Worm (Caenorhabditis elegans) whole organism, late embryonic: ENCODE results near the gene faah-6.
A peak's percentile ranks its signal among the peaks of the same experiment; 100 is the strongest.

Source experiments
- T23F11.4 ChIP-seq: fragments of 200-800 bp; sonication (Bioruptor generic); optimal IDR thresholded peaks from 2 replicates; lab custom pipeline; 2018; ENCODE audit warnings: mild to moderate bottlenecking, missing genetic modification characterization, missing compliant biosample characterization
- ahr-1 ChIP-seq: sonication (generic microtip); optimal IDR thresholded peaks from 2 replicates; lab custom pipeline; 2016; ENCODE audit warnings: missing genetic modification characterization, missing compliant biosample characterization
- ceh-14 ChIP-seq: sonication (generic microtip); optimal IDR thresholded peaks from 2 replicates; lab custom pipeline; 2016; ENCODE audit warnings: missing genotype, missing genetic modification characterization, missing compliant biosample characterization
- ceh-18 ChIP-seq: sonication (generic microtip); optimal IDR thresholded peaks from 2 replicates; lab custom pipeline; 2016; ENCODE audit warnings: missing genetic modification characterization, missing compliant biosample characterization
- ceh-19 ChIP-seq: fragments of 200-800 bp; sonication (Bioruptor generic); optimal IDR thresholded peaks from 2 replicates; lab custom pipeline; 2018; ENCODE audit warnings: mild to moderate bottlenecking, missing genetic modification characterization, missing compliant biosample characterization
- ceh-24 ChIP-seq: sonication (generic microtip); optimal IDR thresholded peaks from 2 replicates; lab custom pipeline; 2016; ENCODE audit warnings: mild to moderate bottlenecking, missing genetic modification characterization, missing compliant biosample characterization
- ceh-34 ChIP-seq: sonication (generic microtip); optimal IDR thresholded peaks from 2 replicates; lab custom pipeline; 2016; ENCODE audit warnings: mild to moderate bottlenecking, missing genetic modification characterization, missing compliant biosample characterization
- ceh-48 ChIP-seq: sonication (generic microtip); optimal IDR thresholded peaks from 2 replicates; lab custom pipeline; 2016; ENCODE audit warnings: missing genetic modification characterization, inconsistent platforms, missing compliant biosample characterization
- ceh-6 ChIP-seq: fragments of 200-800 bp; sonication (Bioruptor generic); optimal IDR thresholded peaks from 2 replicates; lab custom pipeline; 2018; ENCODE audit warnings: mild to moderate bottlenecking, missing genetic modification characterization, missing compliant biosample characterization
- ceh-9 ChIP-seq: sonication (generic microtip); optimal IDR thresholded peaks from 2 replicates; lab custom pipeline; 2016; ENCODE audit warnings: mild to moderate bottlenecking, missing genetic modification characterization, inconsistent platforms, missing compliant biosample characterization
- dmd-4 ChIP-seq: sonication (generic microtip); optimal IDR thresholded peaks from 2 replicates; lab custom pipeline; 2016; ENCODE audit warnings: borderline replicate concordance, missing genetic modification characterization, missing compliant biosample characterization
- dve-1 ChIP-seq: sonication (generic microtip); optimal IDR thresholded peaks from 2 replicates; lab custom pipeline; 2017; ENCODE audit warnings: antibody characterized with exemption, mild to moderate bottlenecking, missing genetic modification characterization, missing compliant biosample characterization
- elt-4 ChIP-seq: sonication (generic microtip); optimal IDR thresholded peaks from 2 replicates; lab custom pipeline; 2016; ENCODE audit warnings: missing genetic modification characterization, missing compliant biosample characterization
- fkh-10 ChIP-seq: fragments of 150-350 bp; optimal IDR thresholded peaks from 2 replicates; lab custom pipeline; 2014; ENCODE audit warnings: missing biosample characterization, missing genetic modification reagents, missing genetic modification characterization
- fkh-6 ChIP-seq: sonication (generic microtip); optimal IDR thresholded peaks from 2 replicates; lab custom pipeline; 2016; ENCODE audit warnings: missing genetic modification characterization, missing compliant biosample characterization
- gmeb-2 ChIP-seq: sonication (generic microtip); optimal IDR thresholded peaks from 2 replicates; lab custom pipeline; 2016; ENCODE audit warnings: missing genetic modification characterization, inconsistent platforms, missing compliant biosample characterization
- hlh-13 ChIP-seq: fragments of 200-800 bp; sonication (Bioruptor generic); optimal IDR thresholded peaks from 2 replicates; lab custom pipeline; 2018; ENCODE audit warnings: mild to moderate bottlenecking, missing genetic modification characterization, missing compliant biosample characterization
- hlh-30 ChIP-seq: sonication (generic microtip); optimal IDR thresholded peaks from 2 replicates; lab custom pipeline; 2017; ENCODE audit warnings: antibody characterized with exemption, missing genetic modification characterization, missing compliant biosample characterization; ENCODE audit not compliant: insufficient read depth
- hlh-6 ChIP-seq: sonication (generic microtip); optimal IDR thresholded peaks from 2 replicates; lab custom pipeline; 2016; ENCODE audit warnings: missing genotype, missing genetic modification characterization, missing compliant biosample characterization
- hlh-8 ChIP-seq: sonication (generic microtip); optimal IDR thresholded peaks from 2 replicates; lab custom pipeline; 2016; ENCODE audit warnings: missing genotype, missing genetic modification characterization, missing compliant biosample characterization
- nfya-1 ChIP-seq: sonication (generic microtip); optimal IDR thresholded peaks from 2 replicates; lab custom pipeline; 2017; ENCODE audit warnings: missing genetic modification characterization, mild to moderate bottlenecking, missing compliant biosample characterization, antibody characterized with exemption, moderate library complexity
- nhr-232 ChIP-seq: sonication (generic microtip); optimal IDR thresholded peaks from 2 replicates; lab custom pipeline; 2016; ENCODE audit warnings: missing genetic modification characterization, missing compliant biosample characterization
- pat-9 ChIP-seq: fragments of 200-800 bp; sonication (Bioruptor generic); optimal IDR thresholded peaks from 2 replicates; lab custom pipeline; 2018; ENCODE audit warnings: mild to moderate bottlenecking, missing genetic modification characterization, moderate library complexity, missing compliant biosample characterization
- pax-1 ChIP-seq: fragments of 150-350 bp; optimal IDR thresholded peaks from 2 replicates; lab custom pipeline; 2014; ENCODE audit warnings: missing biosample characterization, missing genetic modification characterization
- pqm-1 ChIP-seq: sonication (generic microtip); optimal IDR thresholded peaks from 2 replicates; lab custom pipeline; 2016; ENCODE audit warnings: missing genetic modification characterization, missing compliant biosample characterization
- pros-1 ChIP-seq: fragments of 150-350 bp; optimal IDR thresholded peaks from 2 replicates; lab custom pipeline; 2014; ENCODE audit warnings: missing biosample characterization, missing genetic modification reagents, missing genetic modification characterization
- sox-4 ChIP-seq: sonication (generic microtip); optimal IDR thresholded peaks from 2 replicates; lab custom pipeline; 2017; ENCODE audit warnings: mild to moderate bottlenecking, missing genetic modification characterization, inconsistent platforms, missing compliant biosample characterization
- tbx-7 ChIP-seq: sonication (generic microtip); optimal IDR thresholded peaks from 2 replicates; lab custom pipeline; 2016; ENCODE audit warnings: missing genotype, missing genetic modification characterization, missing compliant biosample characterization
- ttx-3 ChIP-seq: sonication (generic microtip); optimal IDR thresholded peaks from 2 replicates; lab custom pipeline; 2016; ENCODE audit warnings: missing genetic modification reagents, missing genetic modification characterization, missing compliant biosample characterization
- unc-3 ChIP-seq, 2 experiments: fragments of 200-800 bp in 1 of 2; sonication (Bioruptor generic) in 1 of 2; sonication (generic microtip) in 1 of 2; conservative IDR thresholded peaks in 1 of 2; optimal IDR thresholded peaks in 1 of 2; 2 replicates each; pipeline versions ENCODE4 v1.3.6 to Lab custom; 2016 to 2022; ENCODE audit warnings: missing compliant biosample characterization in 2 of 2, missing genetic modification characterization in 2 of 2, missing genetic modification reagents in 1 of 2
- unc-42 ChIP-seq: sonication (generic microtip); optimal IDR thresholded peaks from 2 replicates; lab custom pipeline; 2016; ENCODE audit warnings: missing genotype, missing genetic modification characterization, missing compliant biosample characterization
- zip-5 ChIP-seq: sonication (generic microtip); optimal IDR thresholded peaks from 2 replicates; lab custom pipeline; 2016; ENCODE audit warnings: missing genetic modification characterization, missing compliant biosample characterization
- ztf-16 ChIP-seq: sonication (generic microtip); optimal IDR thresholded peaks from 2 replicates; lab custom pipeline; 2017; ENCODE audit warnings: missing genetic modification characterization, missing compliant biosample characterization

The faah-6 gene

ce11 chrIII:11650152-11650551 is at the start of gene faah-6:
Gene faah-6, plus strand, starts transcription at chrIII:11650452.
- TF ChIP-seq gmeb-2, result no peak
- TF ChIP-seq ttx-3 (tag; lab: Kevin White, UChicago), result no peak
- no peak for TF ChIP-seq ceh-14
- TF ChIP-seq hlh-6 (tag; lab: Kevin White, UChicago), result no peak
- TF ChIP-seq pros-1 (tag; lab: Kevin White, UChicago), result no peak
- no peak for TF ChIP-seq pat-9 (tag; lab: Kevin White, UChicago)
- no peak for TF ChIP-seq pqm-1
- TF ChIP-seq zip-5 (tag; lab: Kevin White, UChicago), result no peak
- no peak for TF ChIP-seq nhr-232 (tag; lab: Kevin White, UChicago)
- TF ChIP-seq ceh-9 (tag; lab: Kevin White, UChicago), result no peak
- no peak for TF ChIP-seq pax-1 (tag; lab: Kevin White, UChicago)
- no peak for TF ChIP-seq ceh-18
- TF ChIP-seq hlh-30 (tag; lab: Kevin White, UChicago), result no peak
- no peak for TF ChIP-seq T23F11.4 (GFP tag; lab: Kevin White, UChicago)
- no peak for TF ChIP-seq ceh-34 (tag; lab: Kevin White, UChicago)
- TF ChIP-seq ceh-19 (GFP tag; lab: Kevin White, UChicago), result no peak
- TF ChIP-seq fkh-6 (tag; lab: Kevin White, UChicago), result no peak

- no peak for TF ChIP-seq hlh-13 (GFP tag; lab: Kevin White, UChicago)
- no peak for TF ChIP-seq hlh-6 (tag; lab: Kevin White, UChicago)
- no peak for TF ChIP-seq T23F11.4 (GFP tag; lab: Kevin White, UChicago)
- no peak for TF ChIP-seq pax-1 (tag; lab: Kevin White, UChicago)
- no peak for TF ChIP-seq ztf-16 (tag; lab: Kevin White, UChicago)
- TF ChIP-seq hlh-8 (tag; lab: Kevin White, UChicago), result no peak
- no peak for TF ChIP-seq nfya-1 (tag; lab: Kevin White, UChicago)
- TF ChIP-seq pat-9 (tag; lab: Kevin White, UChicago), result no peak
- no peak for TF ChIP-seq gmeb-2
- TF ChIP-seq dmd-4 (tag; lab: Kevin White, UChicago), result no peak
These were observed 42.4 kb upstream of the faah-6 start, which contains the start of gene Y66D12A.1 for ce11 chrIII:11607870-11608269. Gene Y66D12A.1, plus strand, starts transcription at chrIII:11608170.

ce11 chrIII:11609568-11609967 is 40.7 kb upstream of the faah-6 start, which contains the start of gene Y66D12A.30:
Gene Y66D12A.30, plus strand, starts transcription at chrIII:11609868.
- no peak for TF ChIP-seq unc-42 (tag; lab: Kevin White, UChicago)

- TF ChIP-seq fkh-10 (GFP tag; lab: Kevin White, UChicago) (no peak), elt-4 (tag; lab: Kevin White, UChicago) (peak; percentile 73)
These were observed 38.5 kb upstream of the faah-6 start for ce11 chrIII:11611618-11612247.

- no peak for TF ChIP-seq nhr-232 (tag; lab: Kevin White, UChicago)
- TF ChIP-seq ceh-18, result no peak
- TF ChIP-seq dmd-4 (tag; lab: Kevin White, UChicago), result no peak
- no peak for TF ChIP-seq tbx-7 (tag; lab: Kevin White, UChicago)
- TF ChIP-seq fkh-6 (tag; lab: Kevin White, UChicago), result no peak
- TF ChIP-seq ceh-6, result no peak
- no peak for TF ChIP-seq ceh-48 (tag; lab: Kevin White, UChicago)
- no peak for TF ChIP-seq unc-3 (GFP tag; conservative IDR thresholded peaks at IDR 0.05; lab: Robert Waterston, UW)
- TF ChIP-seq unc-3 (tag; optimal IDR thresholded peaks at IDR 0.05; lab: Kevin White, UChicago), result no peak
- TF ChIP-seq sox-4 (tag; lab: Kevin White, UChicago), result no peak
- no peak for TF ChIP-seq ceh-24 (tag; lab: Kevin White, UChicago)
- TF ChIP-seq dve-1 (tag; lab: Kevin White, UChicago), result no peak
- no peak for TF ChIP-seq ahr-1 (tag; lab: Kevin White, UChicago)
These were observed 37.9 kb upstream of the faah-6 start, which contains the start of the genes Y66A7A.9 and Y66A7A.4 for ce11 chrIII:11612371-11612770. Gene Y66A7A.9, minus strand, starts transcription at chrIII:11612471. Gene Y66A7A.4, plus strand, starts transcription at chrIII:11612607.
